Fruit fly (Drosophila melanogaster): Measurements from ENCODE around the gene UK114.

UK114 gene

DNA sequence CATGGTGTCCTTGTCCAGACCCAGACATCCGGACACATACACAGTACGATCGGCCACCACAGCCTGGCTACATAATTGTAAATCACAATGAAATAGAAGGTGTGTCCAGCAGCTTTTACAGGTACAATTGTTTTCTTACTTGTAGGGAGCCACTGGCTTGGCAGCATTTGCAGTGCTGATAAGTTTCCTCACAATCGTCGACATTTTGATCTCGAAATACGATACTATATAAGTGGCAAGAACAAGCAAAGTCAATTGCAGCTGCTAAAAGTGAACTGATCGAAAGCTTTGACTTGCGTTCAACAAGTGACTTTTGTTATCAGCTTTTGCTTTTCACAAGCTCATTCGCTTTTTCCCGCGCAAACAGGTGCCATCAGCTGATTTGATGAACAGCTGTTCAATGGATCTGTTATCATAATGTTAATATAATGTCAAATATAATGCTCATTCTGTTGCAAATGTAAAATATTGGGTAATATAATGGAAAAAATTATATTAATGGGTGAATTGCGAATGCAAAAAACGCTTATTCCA is at the start of gene UK114:
UK114 (minus strand) TSS at position 309 of the 534 bp plus-strand sequence.
- TF ChIP-seq h (optimal IDR thresholded peaks at IDR 0.05) (no peak), Myc (optimal IDR thresholded peaks at IDR 0.05) (no peak), Sin3A (optimal IDR thresholded peaks at IDR 0.05) (no peak), psq (optimal IDR thresholded peaks at IDR 0.05) (no peak), ttk (optimal IDR thresholded peaks at IDR 0.05) (no peak), insv (optimal IDR thresholded peaks at IDR 0.05) (no peak)

- TF ChIP-seq psq (optimal IDR thresholded peaks at IDR 0.05) (no peak), ttk (optimal IDR thresholded peaks at IDR 0.05) (no peak), Myc (optimal IDR thresholded peaks at IDR 0.05) (no peak), h (optimal IDR thresholded peaks at IDR 0.05) (no peak), Sin3A (optimal IDR thresholded peaks at IDR 0.05) (no peak), insv (optimal IDR thresholded peaks at IDR 0.05) (no peak)
Measured at dm6 chr2L:15324103-15324840, 49.4 kb upstream of the UK114 start.

DNA sequence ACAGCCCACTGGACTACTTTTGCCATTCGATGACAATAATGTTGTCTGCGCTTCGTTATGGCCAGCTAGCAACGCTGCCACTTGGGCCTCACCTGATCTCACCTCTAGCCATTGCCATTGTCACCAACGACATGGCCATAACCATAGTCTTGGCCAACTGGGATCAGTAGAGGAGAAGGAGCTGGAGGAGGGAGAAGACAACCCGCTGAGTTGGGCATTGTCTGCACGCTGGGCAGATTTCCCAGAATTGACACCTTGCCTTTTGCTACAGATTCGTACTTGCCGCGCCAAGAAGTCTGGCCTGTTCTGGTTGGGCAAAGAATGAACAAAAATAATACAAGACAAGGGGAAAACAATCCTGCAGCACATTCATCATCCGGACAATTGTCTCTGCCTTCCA is 48.3 kb upstream of the UK114 start:
- TF ChIP-seq psq (optimal IDR thresholded peaks at IDR 0.05): no peak
- no peak for TF ChIP-seq Myc (optimal IDR thresholded peaks at IDR 0.05)
- no peak for TF ChIP-seq ttk (optimal IDR thresholded peaks at IDR 0.05)
- no peak for TF ChIP-seq insv (optimal IDR thresholded peaks at IDR 0.05)

- no peak for TF ChIP-seq h (optimal IDR thresholded peaks at IDR 0.05)
- TF ChIP-seq psq (optimal IDR thresholded peaks at IDR 0.05): no peak
- no peak for TF ChIP-seq Sin3A (optimal IDR thresholded peaks at IDR 0.05)
Measured at dm6 chr2L:15321408-15321807, 46.5 kb upstream of the UK114 start.

- no peak for TF ChIP-seq psq (optimal IDR thresholded peaks at IDR 0.05)
- TF ChIP-seq h (optimal IDR thresholded peaks at IDR 0.05): no peak
- TF ChIP-seq insv (optimal IDR thresholded peaks at IDR 0.05): no peak
- TF ChIP-seq ttk (optimal IDR thresholded peaks at IDR 0.05): no peak
- TF ChIP-seq Sin3A (optimal IDR thresholded peaks at IDR 0.05): no peak
- TF ChIP-seq Myc (optimal IDR thresholded peaks at IDR 0.05): no peak
Measured at dm6 chr2L:15319874-15320273, 45.0 kb upstream of the UK114 start.

DNA sequence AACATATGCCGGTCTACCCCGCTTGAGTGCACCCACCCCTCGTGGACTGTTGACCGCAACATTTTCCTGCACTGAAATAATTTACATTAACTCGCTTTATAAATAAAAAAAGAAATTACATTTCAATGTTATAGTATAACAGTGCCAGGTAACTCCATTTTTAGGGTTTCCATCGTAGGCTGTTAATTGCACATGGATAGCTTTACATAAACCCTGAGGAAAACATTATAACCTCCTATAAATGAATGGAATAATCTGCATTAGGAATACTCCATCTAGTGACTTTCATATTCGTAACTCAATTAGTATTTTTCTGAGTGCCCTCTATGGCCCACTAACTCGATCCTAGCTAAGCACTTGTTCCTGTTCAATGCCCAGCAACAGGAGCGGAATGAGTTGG is 44.3 kb upstream of the UK114 start:
- TF ChIP-seq h (optimal IDR thresholded peaks at IDR 0.05): no peak
- no peak for TF ChIP-seq Myc (optimal IDR thresholded peaks at IDR 0.05)
- TF ChIP-seq ttk (optimal IDR thresholded peaks at IDR 0.05): no peak
- no peak for TF ChIP-seq Sin3A (optimal IDR thresholded peaks at IDR 0.05)

- TF ChIP-seq insv (optimal IDR thresholded peaks at IDR 0.05): no peak
- TF ChIP-seq Sin3A (optimal IDR thresholded peaks at IDR 0.05): no peak
- no peak for TF ChIP-seq psq (optimal IDR thresholded peaks at IDR 0.05)
- no peak for TF ChIP-seq Myc (optimal IDR thresholded peaks at IDR 0.05)
- no peak for TF ChIP-seq ttk (optimal IDR thresholded peaks at IDR 0.05)
- no peak for TF ChIP-seq h (optimal IDR thresholded peaks at IDR 0.05)
Measured at dm6 chr2L:15318801-15319200, 43.9 kb upstream of the UK114 start, which contains the start of gene nht. TSS of gene nht (minus strand) at chr2L:15318901.

DNA sequence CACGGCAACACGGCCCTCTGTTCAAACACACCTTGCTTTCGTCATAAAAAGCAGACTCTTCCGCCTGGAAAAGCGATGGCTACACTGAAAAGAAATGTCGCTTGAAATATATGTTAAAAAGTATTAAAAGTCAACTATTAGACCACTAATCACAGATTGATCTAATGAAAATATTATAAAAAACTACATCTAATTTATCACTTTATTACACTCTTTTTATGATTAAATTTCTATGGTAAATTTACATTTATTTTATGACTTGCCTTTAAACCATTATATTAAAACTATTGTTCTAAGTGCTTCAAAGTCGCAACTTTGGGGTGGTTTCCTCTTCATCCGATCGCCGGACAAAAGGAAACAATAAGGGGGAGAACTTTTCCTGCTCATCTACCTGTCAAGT is 41.5 kb upstream of the UK114 start:
- TF ChIP-seq Myc (optimal IDR thresholded peaks at IDR 0.05): no peak
- no peak for TF ChIP-seq insv (optimal IDR thresholded peaks at IDR 0.05)
- TF ChIP-seq Sin3A (optimal IDR thresholded peaks at IDR 0.05): no peak
- TF ChIP-seq psq (optimal IDR thresholded peaks at IDR 0.05): no peak
- TF ChIP-seq h (optimal IDR thresholded peaks at IDR 0.05): no peak
- no peak for TF ChIP-seq ttk (optimal IDR thresholded peaks at IDR 0.05)

DNA sequence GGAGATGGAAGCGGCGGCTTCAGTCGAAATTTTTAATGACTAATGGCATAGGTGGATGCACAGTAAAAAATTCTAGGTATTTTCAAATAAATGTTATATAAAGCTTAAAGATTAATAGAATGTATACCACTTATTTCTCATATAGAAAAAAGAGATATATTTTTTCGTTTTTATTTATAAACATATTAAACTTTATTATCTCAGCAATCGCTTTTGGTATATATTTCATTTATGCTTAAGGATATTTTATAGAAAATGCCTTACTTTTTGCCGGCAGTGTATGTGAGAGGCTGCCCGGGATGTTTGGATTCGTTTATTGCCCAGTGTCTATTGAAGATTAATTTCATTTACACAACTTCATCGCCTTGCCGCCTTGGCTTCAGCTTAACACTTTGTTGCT is 40.0 kb upstream of the UK114 start:
- no peak for TF ChIP-seq Sin3A (optimal IDR thresholded peaks at IDR 0.05)
- no peak for TF ChIP-seq h (optimal IDR thresholded peaks at IDR 0.05)
- no peak for TF ChIP-seq ttk (optimal IDR thresholded peaks at IDR 0.05)
- TF ChIP-seq insv (optimal IDR thresholded peaks at IDR 0.05): no peak
- TF ChIP-seq Myc (optimal IDR thresholded peaks at IDR 0.05): no peak
- TF ChIP-seq psq (optimal IDR thresholded peaks at IDR 0.05): no peak

dm6 chr2L:15306802-15307201 is 31.9 kb upstream of the UK114 start:
- no peak for TF ChIP-seq ttk (optimal IDR thresholded peaks at IDR 0.05)
- no peak for TF ChIP-seq insv (optimal IDR thresholded peaks at IDR 0.05)
- no peak for TF ChIP-seq h (optimal IDR thresholded peaks at IDR 0.05)
- no peak for TF ChIP-seq psq (optimal IDR thresholded peaks at IDR 0.05)
- no peak for TF ChIP-seq Sin3A (optimal IDR thresholded peaks at IDR 0.05)
- no peak for TF ChIP-seq Myc (optimal IDR thresholded peaks at IDR 0.05)

dm6 chr2L:15304359-15304758 is 29.5 kb upstream of the UK114 start:
- TF ChIP-seq Sin3A (optimal IDR thresholded peaks at IDR 0.05): no peak
- no peak for TF ChIP-seq ttk (optimal IDR thresholded peaks at IDR 0.05)
- TF ChIP-seq Myc (optimal IDR thresholded peaks at IDR 0.05): no peak
- TF ChIP-seq h (optimal IDR thresholded peaks at IDR 0.05): no peak
- no peak for TF ChIP-seq insv (optimal IDR thresholded peaks at IDR 0.05)
- TF ChIP-seq psq (optimal IDR thresholded peaks at IDR 0.05): no peak

- TF ChIP-seq ttk (optimal IDR thresholded peaks at IDR 0.05): no peak
- no peak for TF ChIP-seq Sin3A (optimal IDR thresholded peaks at IDR 0.05)
Measured at dm6 chr2L:15301841-15302240, 26.9 kb upstream of the UK114 start.

dm6 chr2L:15297508-15297907 is 22.6 kb upstream of the UK114 start, which contains the start of gene CG15262:
TSS of gene CG15262 (plus strand) at chr2L:15297808.
- TF ChIP-seq Sin3A (optimal IDR thresholded peaks at IDR 0.05) (no peak), Myc (optimal IDR thresholded peaks at IDR 0.05) (no peak), insv (optimal IDR thresholded peaks at IDR 0.05) (no peak), psq (optimal IDR thresholded peaks at IDR 0.05) (no peak), h (optimal IDR thresholded peaks at IDR 0.05) (no peak), ttk (optimal IDR thresholded peaks at IDR 0.05) (no peak)
